Fruit fly (Drosophila melanogaster): ENCODE measurements around the gene Gr8a.

Gr8a gene

DNA sequence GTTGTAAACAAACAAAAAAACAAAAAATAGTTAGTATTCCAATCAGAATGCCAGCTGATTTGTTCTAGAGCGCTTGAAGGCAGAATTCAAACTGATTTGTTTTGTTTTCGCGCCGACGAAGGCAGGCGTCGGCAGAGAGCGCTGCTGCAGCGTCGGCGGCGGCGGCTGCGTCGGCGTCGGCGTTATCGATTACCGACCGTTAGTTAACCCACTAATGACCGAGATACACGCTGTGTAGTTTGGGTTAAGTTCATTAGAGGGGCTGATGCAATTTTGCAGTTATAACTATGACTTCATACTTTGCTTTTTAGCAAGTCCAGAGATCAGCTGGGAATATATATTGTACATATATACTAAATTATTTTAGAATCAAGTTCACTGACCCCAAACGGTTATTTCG, 3.8 kb upstream of the Gr8a start, which contains the start of gene t (continued):
- peak; percentile 22; the same call in 1 of the 2 replicates for TF ChIP-seq Scr (GFP tag; IDR thresholded peaks at IDR 0.05; ENCODE audit: partially characterized antibody)
- TF ChIP-seq gcm (GFP tag; optimal IDR thresholded peaks at IDR 0.05): no peak
- TF ChIP-seq Med (GFP tag): peak; percentile 47
- TF ChIP-seq Hmr (GFP tag; optimal IDR thresholded peaks at IDR 0.05): peak; percentile 13
- TF ChIP-seq NfI (GFP tag; optimal IDR thresholded peaks at IDR 0.05): no peak
- no peak for TF ChIP-seq CG17912 (GFP tag; optimal IDR thresholded peaks at IDR 0.05)
- peak; percentile 58 for TF ChIP-seq onecut (GFP tag; IDR thresholded peaks at IDR 0.05)
- peak; percentile 23 for TF ChIP-seq grau (tag; optimal IDR thresholded peaks at IDR 0.05)
- peak in 1 of 2 experiments; percentile 28 for TF ChIP-seq insv (GFP tag; optimal IDR thresholded peaks at IDR 0.05)
- TF ChIP-seq CG2120 (GFP tag; optimal IDR thresholded peaks at IDR 0.05): peak; percentile 19
- TF ChIP-seq Meics (GFP tag; optimal IDR thresholded peaks at IDR 0.05): peak; percentile 12
- TF ChIP-seq eve (GFP tag; optimal IDR thresholded peaks at IDR 0.05): no peak
- peak; percentile 21 for TF ChIP-seq CG12659 (GFP tag; optimal IDR thresholded peaks at IDR 0.05)
- TF ChIP-seq CG18619 (GFP tag; optimal IDR thresholded peaks at IDR 0.05): peak; percentile 0
- peak; percentile 18 for TF ChIP-seq unpg (GFP tag; optimal IDR thresholded peaks at IDR 0.05)

DNA sequence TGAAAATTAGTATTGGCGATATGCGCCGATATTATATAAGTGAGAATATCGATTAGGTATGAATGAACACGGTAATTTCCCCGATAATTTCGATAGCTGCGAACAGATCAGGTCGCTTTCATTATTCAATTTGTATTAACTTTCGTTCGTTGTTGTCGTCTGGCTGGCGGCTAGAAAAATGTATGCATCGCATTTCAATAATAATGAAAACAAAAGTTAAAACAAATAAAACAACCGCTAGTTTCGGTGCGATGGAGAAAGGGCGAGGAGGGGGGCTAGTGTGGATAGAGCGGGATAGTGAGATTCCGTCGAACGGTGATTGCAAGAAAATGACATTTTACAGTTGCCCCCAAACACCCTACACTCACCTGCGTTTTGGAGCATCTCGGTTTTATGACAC, 2.5 kb upstream of the Gr8a start:
- TF ChIP-seq Blimp-1 (GFP tag; optimal IDR thresholded peaks at IDR 0.05) (peak; percentile 90), stwl (tag; optimal IDR thresholded peaks at IDR 0.05) (no peak), Sox102F (GFP tag; optimal IDR thresholded peaks at IDR 0.05) (no peak), nerfin-1 (tag; optimal IDR thresholded peaks at IDR 0.05) (no peak), Elba2 (GFP tag; optimal IDR thresholded peaks at IDR 0.05) (no peak), pan (optimal IDR thresholded peaks at IDR 0.05) (no peak), pan (GFP tag; optimal IDR thresholded peaks at IDR 0.05 in 1 of 2, IDR thresholded peaks at IDR 0.05 in 1 of 2) (no peak), NC2α (GFP tag; optimal IDR thresholded peaks at IDR 0.05) (no peak), CG14441 (GFP tag; IDR thresholded peaks at IDR 0.05) (no peak), Pdp1 (GFP tag; optimal IDR thresholded peaks at IDR 0.05) (peak in 1 of 2 experiments; percentile 41), gt (GFP tag; IDR thresholded peaks at IDR 0.05) (no peak), fu2 (GFP tag; optimal IDR thresholded peaks at IDR 0.05) (no peak), CG5180 (GFP tag; optimal IDR thresholded peaks at IDR 0.05) (no peak), pros (GFP tag; optimal IDR thresholded peaks at IDR 0.05) (no peak), crol (GFP tag; IDR thresholded peaks at IDR 0.05) (peak; percentile 17; the same call in 1 of the 2 replicates), CG12659 (GFP tag; optimal IDR thresholded peaks at IDR 0.05) (no peak), NFAT (GFP tag; IDR thresholded peaks at IDR 0.05) (no peak), Lpt (GFP tag; optimal IDR thresholded peaks at IDR 0.05) (no peak), CG9609 (GFP tag; optimal IDR thresholded peaks at IDR 0.05) (no peak)

DNA sequence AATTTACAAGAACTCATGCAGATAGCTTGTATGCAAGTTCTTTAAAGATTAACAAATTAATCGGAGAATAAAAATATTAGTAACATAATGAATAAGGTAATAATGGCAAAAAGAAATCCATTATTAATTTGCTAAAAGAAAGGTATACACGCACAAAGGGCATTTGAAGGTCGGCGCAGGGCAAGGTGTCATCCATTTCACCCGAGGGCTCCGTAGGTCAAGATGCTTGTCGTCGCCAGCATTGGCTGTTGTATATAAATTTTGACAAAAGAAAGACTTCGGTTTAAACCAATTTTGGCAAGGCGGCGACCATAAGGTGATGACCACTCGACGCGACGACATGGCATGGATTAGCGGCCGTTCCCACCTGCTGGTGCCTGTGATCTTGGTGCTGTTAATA, 1.8 kb upstream of the Gr8a start, which contains the start of gene CG15370:
Gene CG15370, plus strand, starts transcription at position 301 of the 400 bp plus-strand sequence.
- TF ChIP-seq CG11085 (GFP tag; IDR thresholded peaks at IDR 0.05) (no peak), CG6689 (GFP tag; IDR thresholded peaks at IDR 0.05) (no peak), Dek (tag; optimal IDR thresholded peaks at IDR 0.05) (no peak), sd (tag; optimal IDR thresholded peaks at IDR 0.05) (no peak), sisA (GFP tag; IDR thresholded peaks at IDR 0.05) (no peak), jing (GFP tag; optimal IDR thresholded peaks at IDR 0.05) (no peak), CG4820 (GFP tag; optimal IDR thresholded peaks at IDR 0.05) (no peak), CrebB (tag; optimal IDR thresholded peaks at IDR 0.05) (no peak), z (GFP tag; IDR thresholded peaks at IDR 0.05) (no peak)

Data from whole organism, embryonic.